Fruit fly (Drosophila melanogaster): Measurements from ENCODE around the gene CG31882.

DNA sequence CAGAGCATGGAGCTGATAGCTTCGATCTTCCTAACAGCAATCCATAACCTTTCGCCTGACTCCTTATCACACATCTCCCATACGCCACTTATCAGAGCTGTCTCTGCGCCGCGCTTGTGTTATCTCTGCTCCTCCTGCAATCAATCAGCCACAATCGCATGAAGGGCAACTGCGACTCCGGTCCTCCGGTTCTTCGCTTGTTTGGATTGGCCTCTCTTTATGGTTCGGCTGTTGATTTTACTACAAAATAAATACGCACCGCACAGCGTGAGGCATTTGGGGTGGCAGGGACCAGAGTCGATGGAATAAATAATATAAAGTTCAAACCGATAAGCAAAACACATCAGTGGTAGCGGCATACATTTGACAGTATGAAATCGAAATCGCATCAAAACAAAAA lies 8.0 kb upstream of the CG31882 start:
- TF ChIP-seq kay (GFP tag; ENCODE audit: borderline replicate concordance) (no peak), ovo (GFP tag; optimal IDR thresholded peaks at IDR 0.05) (no peak), CG7045 (GFP tag; optimal IDR thresholded peaks at IDR 0.05) (no peak), CG11617 (GFP tag; optimal IDR thresholded peaks at IDR 0.05) (no peak), Hr96 (GFP tag; optimal IDR thresholded peaks at IDR 0.05) (no peak), CG5204 (GFP tag; optimal IDR thresholded peaks at IDR 0.05) (no peak), Crg-1 (GFP tag; optimal IDR thresholded peaks at IDR 0.05) (no peak), Mnt (GFP tag; optimal IDR thresholded peaks at IDR 0.05) (no peak), CG14711 (tag; optimal IDR thresholded peaks at IDR 0.05) (no peak), toe (GFP tag; optimal IDR thresholded peaks at IDR 0.05) (no peak), pad (GFP tag; optimal IDR thresholded peaks at IDR 0.05) (no peak), tj (GFP tag; optimal IDR thresholded peaks at IDR 0.05) (no peak), bab1 (GFP tag; optimal IDR thresholded peaks at IDR 0.05) (no peak)
